Worm (Caenorhabditis elegans) whole organism, L4/young adult: ENCODE measurements around the gene F37A4.4.

Experiments used
- W03F9.2 ChIP-seq: fragments of 150-350 bp; optimal IDR thresholded peaks from 2 replicates; lab custom pipeline; 2014; ENCODE audit warnings: missing biosample characterization, missing genetic modification characterization
- dao-5 ChIP-seq: sonication (generic microtip); optimal IDR thresholded peaks from 2 replicates; lab custom pipeline; 2016; ENCODE audit warnings: missing genotype, missing genetic modification characterization, moderate library complexity, missing compliant biosample characterization

DNA sequence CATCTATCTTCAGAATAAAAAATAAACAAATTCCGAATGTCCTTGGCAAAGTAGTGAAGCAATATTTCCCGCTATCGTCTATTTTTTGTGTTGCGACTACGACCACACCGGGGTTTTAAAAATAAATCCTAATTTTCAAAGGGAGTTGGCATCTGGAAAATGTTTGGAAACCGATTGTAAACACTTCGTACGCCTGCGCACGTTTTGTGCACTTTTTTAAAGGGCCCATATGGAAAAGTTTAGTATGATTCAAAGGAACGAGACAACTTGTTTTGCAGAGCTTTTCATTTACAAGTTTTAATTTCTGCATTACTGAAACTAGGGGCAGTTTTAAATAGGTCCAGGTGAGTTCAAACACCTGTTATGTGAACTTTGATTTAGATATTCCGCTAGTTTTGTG lies 26.7 kb downstream of the F37A4.4 start:
- TF ChIP-seq dao-5 (tag; lab: Kevin White, UChicago) = no peak
- TF ChIP-seq W03F9.2 (tag; lab: Kevin White, UChicago) = no peak
